Worm (Caenorhabditis elegans): ENCODE results near the gene F25D1.3.

DNA sequence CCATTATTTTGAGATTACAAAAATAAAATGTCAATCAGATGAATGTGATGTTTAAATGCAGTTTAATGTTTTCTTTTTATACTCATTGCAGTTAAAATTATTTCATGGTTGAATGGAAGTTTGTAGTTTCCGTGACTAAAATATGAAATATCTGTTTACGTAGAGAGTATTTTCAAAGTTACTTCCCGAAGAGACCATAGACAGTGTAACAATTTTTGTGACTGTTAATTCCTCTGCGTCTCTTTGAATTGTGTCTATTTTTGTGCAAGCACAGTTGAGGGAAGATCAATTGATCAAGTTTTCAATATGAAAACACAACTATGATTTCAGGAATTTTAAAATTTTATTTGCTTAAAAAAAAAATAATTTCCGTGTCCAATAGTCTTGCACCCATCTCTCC is 18.2 kb downstream of the F25D1.3 start, which contains the start of gene F25D1.5:
- TF ChIP-seq aly-1 (tag; optimal IDR thresholded peaks at IDR 0.05) (no peak), ama-1 (optimal IDR thresholded peaks at IDR 0.05) (no peak), hnd-1 (tag; optimal IDR thresholded peaks at IDR 0.05) (no peak), ceh-36 (tag; optimal IDR thresholded peaks at IDR 0.05) (no peak), ceh-13 (GFP tag; optimal IDR thresholded peaks at IDR 0.05) (no peak)
